Fruit fly (Drosophila melanogaster): ENCODE data around the gene TTLL15.

DNA sequence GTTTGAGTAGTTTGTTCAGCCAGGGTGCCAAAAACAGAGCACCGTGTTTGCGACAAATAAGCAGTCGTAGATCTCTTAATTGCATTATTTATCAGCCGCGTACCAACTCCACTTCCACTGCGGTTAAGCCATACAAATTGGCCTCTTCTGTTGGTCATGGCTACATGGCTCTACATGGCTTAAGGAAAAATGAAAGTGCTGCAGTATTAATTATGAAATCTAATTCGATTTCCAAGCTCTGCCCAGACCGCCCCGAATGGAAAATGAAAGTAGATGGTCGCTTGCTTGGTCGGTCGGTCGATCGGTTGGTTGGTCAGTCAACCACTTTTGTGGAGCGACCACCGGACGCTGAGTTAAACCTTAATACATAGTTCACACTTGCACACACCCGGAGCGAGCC is 21.8 kb downstream of the TTLL15 start:
- TF ChIP-seq CG8478 (optimal IDR thresholded peaks at IDR 0.05) = no peak
- no peak for TF ChIP-seq CTCF (optimal IDR thresholded peaks at IDR 0.05)
